Fruit fly (Drosophila melanogaster) whole organism, embryonic: Measurements from ENCODE around the gene Nepl9.
A peak's percentile ranks its signal among the peaks of the same experiment; 100 is the strongest.

ENCODE experiments used
- Atf6 ChIP-seq: fragments of 200-800 bp; sonication (Bioruptor generic); IDR thresholded peaks from 2 replicates; pipeline ENCODE4 v1.3.6; 2022; ENCODE audit warnings: missing biosample characterization, missing genetic modification characterization
- CG10543 ChIP-seq: fragments of 200-800 bp; sonication (Bioruptor generic); optimal IDR thresholded peaks from 3 replicates; lab custom pipeline; 2017; ENCODE audit warnings: missing biosample characterization, mild to moderate bottlenecking, missing genetic modification characterization, moderate library complexity
- CG10565 ChIP-seq: fragments of 200-800 bp; sonication (Bioruptor generic); optimal IDR thresholded peaks from 3 replicates; lab custom pipeline; 2016; ENCODE audit warnings: missing biosample characterization, mild to moderate bottlenecking, missing genetic modification characterization
- CG11560 ChIP-seq: fragments of 200-800 bp; sonication (Bioruptor generic); IDR thresholded peaks from 3 replicates; pipeline ENCODE4 v1.3.6; 2022; ENCODE audit warnings: missing biosample characterization, missing genetic modification characterization
- CG12155 ChIP-seq: fragments of 200-800 bp; sonication (Bioruptor generic); optimal IDR thresholded peaks from 3 replicates; lab custom pipeline; 2016; ENCODE audit warnings: missing biosample characterization, missing genetic modification characterization
- CG13624 ChIP-seq: fragments of 200-800 bp; sonication (Bioruptor generic); optimal IDR thresholded peaks from 2 replicates; lab custom pipeline; 2016; ENCODE audit warnings: missing biosample characterization, missing genetic modification characterization
- CG16813 ChIP-seq: fragments of 200-800 bp; sonication (Bioruptor generic); IDR thresholded peaks from 3 replicates; pipeline ENCODE4 v1.3.6; 2022; ENCODE audit warnings: missing biosample characterization, missing genetic modification characterization; ENCODE audit not compliant: partially characterized antibody
- CG18599 ChIP-seq: fragments of 200-800 bp; sonication (Bioruptor generic); optimal IDR thresholded peaks from 3 replicates; lab custom pipeline; 2017; ENCODE audit warnings: missing biosample characterization, missing genetic modification characterization, mild to moderate bottlenecking, moderate library complexity, missing genetic modification reagents
- CG2129 ChIP-seq: fragments of 200-800 bp; sonication (Bioruptor generic); IDR thresholded peaks from 2 replicates; pipeline ENCODE4 v1.3.6; 2022; ENCODE audit warnings: missing biosample characterization, missing genetic modification characterization; ENCODE audit not compliant: partially characterized antibody
- CG2199 ChIP-seq: fragments of 200-800 bp; sonication (Bioruptor generic); IDR thresholded peaks from 3 replicates; pipeline ENCODE4 v1.3.6; 2022; ENCODE audit warnings: missing biosample characterization, missing genetic modification characterization
- CG30403 ChIP-seq: fragments of 200-800 bp; sonication (Bioruptor generic); optimal IDR thresholded peaks from 3 replicates; lab custom pipeline; 2016; ENCODE audit warnings: missing biosample characterization, missing genetic modification characterization
- CG31365 ChIP-seq: fragments of 200-800 bp; sonication (Bioruptor generic); optimal IDR thresholded peaks from 2 replicates; lab custom pipeline; 2018; ENCODE audit warnings: missing biosample characterization, mild to moderate bottlenecking, missing genetic modification characterization
- CG31388 ChIP-seq: fragments of 200-800 bp; sonication (Bioruptor generic); optimal IDR thresholded peaks from 2 replicates; lab custom pipeline; 2016; ENCODE audit warnings: missing biosample characterization, missing genetic modification characterization
- CG3726 ChIP-seq: fragments of 200-800 bp; sonication (Bioruptor generic); IDR thresholded peaks from 3 replicates; pipeline ENCODE4, ENCODE4 v1.3.6; 2022; ENCODE audit warnings: missing biosample characterization, missing genetic modification characterization
- CG5180 ChIP-seq: fragments of 200-800 bp; sonication (Bioruptor generic); optimal IDR thresholded peaks from 3 replicates; lab custom pipeline; 2017; ENCODE audit warnings: missing biosample characterization, missing genetic modification characterization, mild to moderate bottlenecking, moderate library complexity, missing genetic modification reagents
- CG8359 ChIP-seq: fragments of 200-800 bp; sonication (Bioruptor generic); optimal IDR thresholded peaks from 2 replicates; lab custom pipeline; 2017; ENCODE audit warnings: missing biosample characterization, mild to moderate bottlenecking, missing genetic modification characterization, borderline replicate concordance
- CoRest ChIP-seq: fragments of 200-800 bp; sonication (Bioruptor generic); optimal IDR thresholded peaks from 3 replicates; lab custom pipeline; 2018; ENCODE audit warnings: missing biosample characterization, mild to moderate bottlenecking, missing genetic modification characterization, moderate library complexity
- Doc3 ChIP-seq: fragments of 200-800 bp; sonication (Bioruptor generic); IDR thresholded peaks from 3 replicates; pipeline ENCODE4 v1.3.6; 2022; ENCODE audit warnings: missing biosample characterization, missing genetic modification characterization; ENCODE audit not compliant: partially characterized antibody
- Drgx ChIP-seq: fragments of 200-800 bp; sonication (Bioruptor generic); IDR thresholded peaks from 2 replicates; pipeline ENCODE4 v1.3.6; 2022; ENCODE audit warnings: missing biosample characterization, missing genetic modification characterization
- Eip74EF ChIP-seq, 2 experiments: fragments of 200-800 bp in 1 of 2; fragments of >200 bp in 1 of 2; sonication (Bioruptor generic) in 1 of 2; optimal IDR thresholded peaks; 2 replicates each; lab custom pipeline; 2017 to 2019; ENCODE audit warnings: missing biosample characterization in 2 of 2, missing genetic modification characterization in 2 of 2, mild to moderate bottlenecking in 1 of 2, moderate library complexity in 1 of 2
- Gug ChIP-seq: fragments of 200-800 bp; sonication (Bioruptor generic); IDR thresholded peaks from 4 replicates; pipeline ENCODE4 v1.3.6; 2022; ENCODE audit warnings: missing biosample characterization, missing genetic modification characterization
- HLH4C ChIP-seq: fragments of 200-800 bp; sonication (Bioruptor generic); IDR thresholded peaks from 3 replicates; pipeline ENCODE4 v1.3.6; 2022; ENCODE audit warnings: missing biosample characterization, missing genetic modification characterization; ENCODE audit not compliant: partially characterized antibody
- Lpt ChIP-seq: fragments of >200 bp; optimal IDR thresholded peaks from 2 replicates; lab custom pipeline; 2018; ENCODE audit warnings: missing biosample characterization, missing genetic modification characterization
- Pdp1 ChIP-seq, 2 experiments: fragments of 200-800 bp; sonication (Bioruptor generic); optimal IDR thresholded peaks; 3 replicates each; lab custom pipeline; 2016; ENCODE audit warnings: missing biosample characterization in 2 of 2, missing genetic modification characterization in 2 of 2, mild to moderate bottlenecking in 1 of 2, moderate library complexity in 1 of 2
- Spps ChIP-seq: fragments of 200-800 bp; sonication (Bioruptor generic); optimal IDR thresholded peaks from 2 replicates; lab custom pipeline; 2018; ENCODE audit warnings: missing biosample characterization, mild to moderate bottlenecking, missing genetic modification characterization
- ap ChIP-seq: fragments of 200-800 bp; sonication (Bioruptor generic); IDR thresholded peaks from 2 replicates; pipeline ENCODE4 v1.3.6; 2022; ENCODE audit warnings: missing biosample characterization, missing genetic modification characterization
- ase ChIP-seq: fragments of 200-800 bp; sonication (Bioruptor generic); IDR thresholded peaks from 3 replicates; pipeline ENCODE4 v1.3.6; 2022; ENCODE audit warnings: missing biosample characterization, missing genetic modification characterization
- chn ChIP-seq: fragments of 200-800 bp; sonication (Bioruptor generic); optimal IDR thresholded peaks from 2 replicates; lab custom pipeline; 2016; ENCODE audit warnings: missing biosample characterization, missing genetic modification characterization
- dmrt99B ChIP-seq: fragments of 200-800 bp; sonication (Bioruptor generic); optimal IDR thresholded peaks from 2 replicates; lab custom pipeline; 2018; ENCODE audit warnings: missing biosample characterization, mild to moderate bottlenecking, missing genetic modification characterization, moderate library complexity
- gcm ChIP-seq: fragments of 200-800 bp; sonication (Bioruptor generic); optimal IDR thresholded peaks from 2 replicates; lab custom pipeline; 2019; ENCODE audit warnings: missing biosample characterization, mild to moderate bottlenecking, missing genetic modification characterization, moderate library complexity
- grn ChIP-seq: fragments of 200-800 bp; sonication (Bioruptor generic); optimal IDR thresholded peaks from 3 replicates; lab custom pipeline; 2017; ENCODE audit warnings: missing biosample characterization, missing genetic modification characterization
- h ChIP-seq: fragments of >200 bp; optimal IDR thresholded peaks from 2 replicates; lab custom pipeline; 2017
- jigr1 ChIP-seq: fragments of 200-800 bp; sonication (Bioruptor generic); IDR thresholded peaks from 3 replicates; pipeline ENCODE4 v1.3.6; 2022; ENCODE audit warnings: missing biosample characterization, missing genetic modification characterization
- lbe ChIP-seq: fragments of 200-800 bp; sonication (Bioruptor generic); optimal IDR thresholded peaks from 2 replicates; lab custom pipeline; 2016; ENCODE audit warnings: missing biosample characterization, mild to moderate bottlenecking, missing genetic modification characterization
- mam ChIP-seq: fragments of 200-800 bp; sonication (Bioruptor generic); optimal IDR thresholded peaks from 3 replicates; lab custom pipeline; 2016; ENCODE audit warnings: missing biosample characterization, missing genetic modification characterization
- onecut ChIP-seq: fragments of 200-800 bp; sonication (Bioruptor generic); IDR thresholded peaks from 2 replicates; pipeline ENCODE4 v1.3.6; 2022; ENCODE audit warnings: missing biosample characterization, missing genetic modification characterization
- ro ChIP-seq: fragments of 200-800 bp; sonication (Bioruptor generic); IDR thresholded peaks from 2 replicates; pipeline ENCODE4 v1.3.6; 2022; ENCODE audit warnings: missing biosample characterization, missing genetic modification characterization
- sqz ChIP-seq: fragments of 200-800 bp; sonication (Bioruptor generic); optimal IDR thresholded peaks from 3 replicates; lab custom pipeline; 2018; ENCODE audit warnings: missing biosample characterization, mild to moderate bottlenecking, missing genetic modification characterization
- tgo ChIP-seq: fragments of 200-800 bp; sonication (Bioruptor generic); IDR thresholded peaks from 3 replicates; pipeline ENCODE4 v1.3.6; 2022; ENCODE audit warnings: missing biosample characterization, missing genetic modification characterization
- trem ChIP-seq: fragments of 200-800 bp; optimal IDR thresholded peaks from 3 replicates; lab custom pipeline; 2019; ENCODE audit warnings: missing biosample characterization, mild to moderate bottlenecking, missing genetic modification characterization, moderate library complexity
- unc-4 ChIP-seq: fragments of 200-800 bp; sonication (Bioruptor generic); IDR thresholded peaks from 2 replicates; pipeline ENCODE4 v1.3.6; 2022; ENCODE audit warnings: missing biosample characterization, missing genetic modification characterization; ENCODE audit not compliant: partially characterized antibody
- zfh2 ChIP-seq: fragments of 200-800 bp; sonication (Bioruptor generic); optimal IDR thresholded peaks from 2 replicates; lab custom pipeline; 2016; ENCODE audit warnings: missing biosample characterization, missing genetic modification characterization

Nepl9 gene

DNA sequence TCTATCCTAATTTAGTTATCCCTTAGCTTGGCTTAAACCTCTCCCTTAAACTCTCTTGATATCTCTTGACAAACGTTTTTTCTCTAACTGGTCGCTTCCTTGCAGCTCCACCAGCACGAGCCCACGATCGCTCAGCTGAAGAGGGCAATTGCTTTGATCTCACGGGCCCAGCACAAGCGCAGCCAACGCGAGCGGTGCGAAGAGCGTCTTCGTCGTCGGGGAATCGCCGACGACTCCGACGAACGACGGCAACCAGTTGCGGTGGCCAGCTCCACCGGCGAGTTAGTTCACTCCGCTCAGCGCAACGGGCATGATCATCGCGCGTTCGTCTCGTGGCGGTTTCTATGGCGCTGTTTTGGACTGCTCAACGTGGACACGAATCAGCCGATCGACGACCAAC lies 43.9 kb upstream of the Nepl9 start (continued):
- TF ChIP-seq CG5180 (peak; percentile 4), CG3726 (no peak), Atf6 (GFP tag; lab: Robert Waterston, UW) (peak; percentile 29; the same call in 1 of the 2 replicates), trem (tag; lab: Kevin White, UChicago) (no peak), mam (GFP tag; lab: Kevin White, UChicago) (no peak), CoRest (no peak), Doc3 (GFP tag; lab: Robert Waterston, UW) (no peak), grn (no peak), CG8359 (no peak), tgo (GFP tag; lab: Robert Waterston, UW) (no peak), chn (GFP tag; lab: Kevin White, UChicago) (no peak), ase (GFP tag; lab: Robert Waterston, UW) (no peak), CG30403 (GFP tag; lab: Kevin White, UChicago) (no peak), CG12155 (GFP tag; lab: Kevin White, UChicago) (no peak), CG2129 (GFP tag; lab: Robert Waterston, UW) (no peak), CG10565 (GFP tag; lab: Kevin White, UChicago) (no peak), CG31365 (tag; lab: Kevin White, UChicago) (no peak), Eip74EF (GFP tag; optimal IDR thresholded peaks at IDR 0.05; lab: Kevin White, UChicago) (no peak), ap (GFP tag; lab: Robert Waterston, UW) (no peak), Drgx (GFP tag; lab: Robert Waterston, UW) (peak; percentile 42; the same call in 1 of the 2 replicates), CG2199 (GFP tag; lab: Robert Waterston, UW) (no peak), HLH4C (GFP tag; lab: Robert Waterston, UW) (no peak), Gug (GFP tag; lab: Robert Waterston, UW) (no peak), CG11560 (tag; lab: Robert Waterston, UW) (no peak), CG18599 (GFP tag; lab: Kevin White, UChicago) (no peak), jigr1 (GFP tag; lab: Robert Waterston, UW) (no peak), Pdp1 (GFP tag; optimal IDR thresholded peaks at IDR 0.05; lab: Kevin White, UChicago) (no peak), sqz (GFP tag; lab: Kevin White, UChicago) (no peak), ro (GFP tag; lab: Robert Waterston, UW) (no peak), zfh2 (GFP tag; lab: Kevin White, UChicago) (no peak), lbe (no peak), Spps (tag; lab: Kevin White, UChicago) (no peak), CG31388 (GFP tag; lab: Kevin White, UChicago) (no peak), dmrt99B (tag; lab: Kevin White, UChicago) (no peak), CG10543 (GFP tag; lab: Kevin White, UChicago) (peak; percentile 84), h (lab: Kevin White, UChicago) (no peak), CG13624 (GFP tag; lab: Kevin White, UChicago) (no peak), onecut (GFP tag; lab: Robert Waterston, UW) (no peak), gcm (no peak), CG16813 (GFP tag; lab: Robert Waterston, UW) (no peak), unc-4 (GFP tag; lab: Robert Waterston, UW) (peak; percentile 38; the same call in 1 of the 2 replicates), Lpt (GFP tag; lab: Kevin White, UChicago) (no peak)
- TF ChIP-seq, all 482 proteins: peak for 65
